Worm (Caenorhabditis elegans): Measurements from ENCODE around the gene Y105C5A.9.
"Not testable (repeated sequence)": the region's sequence is repeated elsewhere in the genome, so short reads cannot be mapped to it uniquely, and the experiment has no call there.

Y105C5A.9 gene

DNA sequence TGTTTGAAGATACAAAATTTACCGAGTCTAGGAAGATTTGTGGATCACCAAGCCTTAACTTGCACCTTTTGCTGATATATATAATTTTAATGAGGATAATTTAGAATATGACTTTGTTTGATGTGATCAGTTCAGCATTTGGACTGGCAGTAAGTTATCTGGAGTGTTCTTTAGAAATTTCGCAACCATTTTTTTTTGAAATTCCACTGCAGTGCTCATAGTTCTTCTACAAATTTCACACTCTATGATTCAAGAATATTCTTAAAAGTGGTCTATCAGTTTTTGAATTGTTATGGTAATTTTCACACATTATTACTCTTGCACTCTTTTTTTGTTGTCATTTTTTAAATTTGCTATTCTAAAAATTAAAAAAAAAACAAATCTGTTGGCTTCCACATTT, 7.9 kb downstream of the Y105C5A.9 start:
- no peak for TF ChIP-seq ces-1 (GFP tag; optimal IDR thresholded peaks at IDR 0.05)
- TF ChIP-seq egl-27 (tag; optimal IDR thresholded peaks at IDR 0.05): no peak
- TF ChIP-seq ceh-82 (tag; optimal IDR thresholded peaks at IDR 0.05): no peak
- no peak for TF ChIP-seq skn-1 (tag; optimal IDR thresholded peaks at IDR 0.05)
- no peak for TF ChIP-seq zip-4 (GFP tag; optimal IDR thresholded peaks at IDR 0.05)
- TF ChIP-seq C04F5.9 (tag; optimal IDR thresholded peaks at IDR 0.05): no peak
- no peak for TF ChIP-seq dpl-1 (GFP tag; optimal IDR thresholded peaks at IDR 0.05)
- TF ChIP-seq zag-1 (tag; optimal IDR thresholded peaks at IDR 0.05): no peak
- TF ChIP-seq ama-1 (optimal IDR thresholded peaks at IDR 0.05): no peak
- TF ChIP-seq nhr-19 (GFP tag; conservative IDR thresholded peaks at IDR 0.05): no peak
- TF ChIP-seq nhr-76 (tag; optimal IDR thresholded peaks at IDR 0.05): no peak
- TF ChIP-seq jun-1 (tag; optimal IDR thresholded peaks at IDR 0.05): no peak
- no peak for TF ChIP-seq mef-2 (tag; optimal IDR thresholded peaks at IDR 0.05)
- TF ChIP-seq unc-30 (tag; optimal IDR thresholded peaks at IDR 0.05): no peak
- TF ChIP-seq sup-37 (GFP tag; optimal IDR thresholded peaks at IDR 0.05): no peak
- TF ChIP-seq dsc-1 (tag; optimal IDR thresholded peaks at IDR 0.05): no peak
- TF ChIP-seq hlh-17 (GFP tag; optimal IDR thresholded peaks at IDR 0.05; ENCODE audit: borderline replicate concordance): no peak

DNA sequence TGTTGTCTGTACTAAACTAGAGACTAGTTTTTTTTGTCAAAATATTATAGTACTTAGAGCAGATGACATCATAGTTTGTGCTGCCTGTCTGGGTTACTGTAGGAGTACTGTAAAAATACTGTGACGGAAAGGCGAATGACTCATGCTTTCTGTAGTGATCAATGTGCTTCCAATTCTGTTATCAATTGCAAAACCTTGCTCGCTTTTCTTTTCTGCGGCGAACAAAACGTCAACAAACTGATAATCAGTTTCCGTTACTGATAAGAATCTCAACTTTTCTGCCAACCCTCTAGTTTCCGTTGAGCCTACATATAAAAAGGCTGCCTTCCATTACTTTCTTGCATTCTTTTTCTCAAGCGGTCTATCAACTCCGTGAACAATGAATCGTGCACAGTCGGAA, 9.5 kb downstream of the Y105C5A.9 start, which contains the start of gene Y105C5A.13:
TSS of gene Y105C5A.13 (plus strand) at position 380 of the 400 bp plus-strand sequence.
- TF ChIP-seq lin-35 (GFP tag; optimal IDR thresholded peaks at IDR 0.05): peak in 1 of 2 experiments; percentile 17
- peak; percentile 84 for TF ChIP-seq elt-2 (tag; optimal IDR thresholded peaks at IDR 0.05)
- no peak for TF ChIP-seq sptf-1 (tag; optimal IDR thresholded peaks at IDR 0.05)
- no peak for TF ChIP-seq efl-1 (optimal IDR thresholded peaks at IDR 0.05)
- peak in 1 of 2 experiments; percentile 34 for TF ChIP-seq efl-1 (GFP tag; optimal IDR thresholded peaks at IDR 0.05 in 1 of 2)
- no peak for TF ChIP-seq jun-1 (tag; optimal IDR thresholded peaks at IDR 0.05)
- no peak for TF ChIP-seq mep-1 (tag; optimal IDR thresholded peaks at IDR 0.05)
- peak in 1 of 2 experiments; percentile 3 for TF ChIP-seq lsy-2 (tag; optimal IDR thresholded peaks at IDR 0.05)

DNA sequence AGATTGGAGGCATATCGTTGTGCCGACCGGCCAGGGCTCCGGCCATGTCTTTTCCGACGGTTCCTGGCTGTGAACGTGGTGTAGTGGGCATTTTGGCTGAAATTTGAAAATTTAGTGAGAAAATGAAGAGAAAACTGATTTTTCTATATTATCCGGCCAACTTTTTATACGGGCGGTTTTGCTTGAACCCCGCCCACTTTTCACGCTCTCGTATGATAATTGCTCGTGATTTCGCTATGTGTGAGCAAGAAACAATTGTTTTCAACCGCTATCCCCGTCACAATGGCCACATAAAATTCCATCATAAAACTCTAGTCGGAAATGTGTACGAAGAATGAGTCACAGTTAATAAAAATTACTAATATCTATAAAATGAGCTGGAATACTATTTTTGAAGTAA, 10.4 kb downstream of the Y105C5A.9 start, which contains the start of gene Y105C5A.12:
TSS of gene Y105C5A.12 (minus strand) at position 101 of the 400 bp plus-strand sequence.
- TF ChIP-seq ztf-11 (tag; optimal IDR thresholded peaks at IDR 0.05); ceh-88 (GFP tag; IDR thresholded peaks at IDR 0.05); lin-13 (GFP tag; optimal IDR thresholded peaks at IDR 0.05): not testable (repeated sequence)

DNA sequence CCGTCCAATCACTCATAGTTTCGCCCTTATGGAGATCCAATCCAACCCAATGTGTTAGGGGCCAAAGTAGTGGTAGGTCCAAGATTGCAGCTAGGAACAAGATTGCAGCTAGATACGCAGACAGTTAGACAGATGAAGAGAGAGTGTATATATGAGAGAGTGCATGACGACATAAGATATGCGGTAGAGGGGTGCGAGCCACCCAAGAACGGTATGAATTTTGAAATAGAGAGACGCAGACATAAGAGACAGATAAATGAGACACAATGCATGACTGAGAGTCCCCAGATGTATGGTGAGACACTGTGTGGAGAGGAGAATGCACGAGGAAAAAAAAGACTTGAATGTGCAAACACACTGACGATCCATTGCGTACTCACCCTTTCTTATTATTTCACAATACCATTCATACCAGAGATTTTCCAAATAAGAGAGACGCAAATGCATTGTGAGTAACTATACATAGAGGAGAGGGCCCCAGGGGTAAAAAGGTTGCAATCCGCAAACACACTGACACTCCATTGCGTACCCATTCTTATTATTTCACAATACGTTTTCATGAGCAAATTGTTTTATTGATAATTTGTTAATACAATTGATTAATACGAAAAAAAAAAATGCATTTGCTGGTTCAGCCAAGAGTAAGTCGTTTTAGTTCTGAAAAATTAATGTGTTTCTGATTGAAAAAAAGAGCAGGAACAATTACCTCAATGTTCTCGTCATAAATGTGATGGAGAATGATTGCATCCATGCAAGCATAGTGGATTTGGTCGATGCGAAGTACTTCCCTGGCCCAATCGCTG, 15.3 kb downstream of the Y105C5A.9 start, which contains the start of the genes Y105C5A.1268 and Y105C5A.1272:
TSS of gene Y105C5A.1268 (minus strand) at position 51 of the 803 bp plus-strand sequence.
TSS of gene Y105C5A.1272 (plus strand) at position 575 of the 803 bp plus-strand sequence.
- TF ChIP-seq unc-130 (tag; optimal IDR thresholded peaks at IDR 0.05) (peak; percentile 75), mep-1 (tag; optimal IDR thresholded peaks at IDR 0.05) (peak; percentile 87), sox-4 (tag; optimal IDR thresholded peaks at IDR 0.05) (peak; percentile 70), lir-3 (tag; optimal IDR thresholded peaks at IDR 0.05; ENCODE audit: poor library complexity) (peak; percentile 81), skn-1 (tag; optimal IDR thresholded peaks at IDR 0.05) (peak; percentile 55), fos-1 (tag; optimal IDR thresholded peaks at IDR 0.05) (peak; percentile 74), ceh-88 (GFP tag; IDR thresholded peaks at IDR 0.05) (peak; percentile 91), pqm-1 (tag; optimal IDR thresholded peaks at IDR 0.05) (peak; percentile 2), ztf-11 (tag; optimal IDR thresholded peaks at IDR 0.05) (peak in 1 of 2 experiments; percentile 76), zip-4 (GFP tag; optimal IDR thresholded peaks at IDR 0.05) (peak; percentile 99), elt-3 (tag; optimal IDR thresholded peaks at IDR 0.05) (peak in 2 of 6 experiments; percentile 29 to 57), mab-9 (GFP tag; IDR thresholded peaks at IDR 0.05) (peak; percentile 93), blmp-1 (tag; optimal IDR thresholded peaks at IDR 0.05) (peak; percentile 44), ama-1 (optimal IDR thresholded peaks at IDR 0.05) (peak; percentile 71), grh-1 (GFP tag; IDR thresholded peaks at IDR 0.05) (peak; percentile 91), jun-1 (tag; optimal IDR thresholded peaks at IDR 0.05) (peak; percentile 89), nhr-90 (tag; optimal IDR thresholded peaks at IDR 0.05; ENCODE audit: poor library complexity) (peak; percentile 97), sup-37 (GFP tag; optimal IDR thresholded peaks at IDR 0.05) (peak; percentile 82), C04F5.9 (tag; optimal IDR thresholded peaks at IDR 0.05) (peak; percentile 53), lin-13 (GFP tag; optimal IDR thresholded peaks at IDR 0.05) (peak; percentile 78), nhr-85 (tag) (peak; percentile 96), nhr-11 (tag; optimal IDR thresholded peaks at IDR 0.05) (peak; percentile 85), pax-3 (tag; optimal IDR thresholded peaks at IDR 0.05) (peak; percentile 90), nhr-237 (tag; optimal IDR thresholded peaks at IDR 0.05) (peak; percentile 87), efl-1 (optimal IDR thresholded peaks at IDR 0.05) (peak; percentile 87 to 94), efl-1 (GFP tag; optimal IDR thresholded peaks at IDR 0.05 in 1 of 2) (peak; percentile 63 to 96), elt-2 (tag; optimal IDR thresholded peaks at IDR 0.05) (peak; percentile 91), tbx-2 (tag; optimal IDR thresholded peaks at IDR 0.05) (peak; percentile 96), nhr-20 (tag; optimal IDR thresholded peaks at IDR 0.05) (peak; percentile 93)
